Worm (Caenorhabditis elegans) whole organism, late embryonic: ENCODE data around the gene fbxa-210.

Experiments
- F13H6.1 ChIP-seq: sonication (generic microtip); optimal IDR thresholded peaks from 2 replicates; lab custom pipeline; 2016; ENCODE audit warnings: missing genetic modification characterization, missing compliant biosample characterization
- K09A11.1 ChIP-seq: sonication (generic microtip); optimal IDR thresholded peaks from 2 replicates; lab custom pipeline; 2017; ENCODE audit warnings: antibody characterized with exemption, mild to moderate bottlenecking, missing genetic modification characterization, missing compliant biosample characterization; ENCODE audit not compliant: insufficient read depth
- ama-1 ChIP-seq: fragments of 150-350 bp; optimal IDR thresholded peaks from 2 replicates; lab custom pipeline; 2014
- lin-11 ChIP-seq: fragments of 200-800 bp; sonication (Bioruptor generic); optimal IDR thresholded peaks from 2 replicates; lab custom pipeline; 2018; ENCODE audit warnings: mild to moderate bottlenecking, missing genetic modification characterization, missing compliant biosample characterization
- nfya-1 ChIP-seq: sonication (generic microtip); optimal IDR thresholded peaks from 2 replicates; lab custom pipeline; 2017; ENCODE audit warnings: missing genetic modification characterization, mild to moderate bottlenecking, missing compliant biosample characterization, antibody characterized with exemption, moderate library complexity
- nhr-11 ChIP-seq: fragments of 150-350 bp; optimal IDR thresholded peaks from 2 replicates; lab custom pipeline; 2014; ENCODE audit warnings: missing biosample characterization, missing genetic modification characterization
- pha-4 ChIP-seq: fragments of 150-350 bp; optimal IDR thresholded peaks from 2 replicates; lab custom pipeline; 2018; ENCODE audit warnings: missing biosample characterization, missing genetic modification reagents, missing genetic modification characterization
- zip-5 ChIP-seq: sonication (generic microtip); optimal IDR thresholded peaks from 2 replicates; lab custom pipeline; 2016; ENCODE audit warnings: missing genetic modification characterization, missing compliant biosample characterization

- TF ChIP-seq ama-1 (lab: Kevin White, UChicago) = no peak
- no peak for TF ChIP-seq nfya-1 (tag; lab: Kevin White, UChicago)
- no peak for TF ChIP-seq pha-4 (tag; lab: Kevin White, UChicago)
- TF ChIP-seq K09A11.1 (tag; lab: Kevin White, UChicago) = no peak
- TF ChIP-seq F13H6.1 = no peak
- no peak for TF ChIP-seq lin-11
- no peak for TF ChIP-seq nhr-11 (tag; lab: Kevin White, UChicago)
- no peak for TF ChIP-seq zip-5 (tag; lab: Kevin White, UChicago)
These were observed 17.2 kb upstream of the fbxa-210 start, which contains the start of gene Y37H2A.1 for ce11 chrV:18107969-18108368.
